Worm (Caenorhabditis elegans) whole organism, L3 larva: Measurements from ENCODE around the gene famp-1.

Source experiments
- R02D3.7 ChIP-seq: fragments of 150-350 bp; optimal IDR thresholded peaks from 2 replicates; lab custom pipeline; 2014; ENCODE audit warnings: missing biosample characterization, missing genetic modification characterization
- ZK546.5 ChIP-seq: sonication (generic microtip); optimal IDR thresholded peaks from 2 replicates; lab custom pipeline; 2017; ENCODE audit warnings: missing biosample characterization, missing genetic modification characterization
- aly-2 ChIP-seq: fragments of 150-350 bp; optimal IDR thresholded peaks from 2 replicates; lab custom pipeline; 2014; ENCODE audit warnings: missing biosample characterization, missing genetic modification characterization
- ama-1 ChIP-seq: fragments of 150-350 bp; optimal IDR thresholded peaks from 2 replicates; lab custom pipeline; 2018
- ceh-16 ChIP-seq: sonication (generic microtip); optimal IDR thresholded peaks from 2 replicates; lab custom pipeline; 2017; ENCODE audit warnings: missing biosample characterization, missing genetic modification characterization
- ceh-28 ChIP-seq: fragments of 150-350 bp; optimal IDR thresholded peaks from 2 replicates; lab custom pipeline; 2014; ENCODE audit warnings: missing biosample characterization, missing genetic modification reagents, missing genetic modification characterization
- ceh-82 ChIP-seq: fragments of 150-350 bp; optimal IDR thresholded peaks from 2 replicates; lab custom pipeline; 2014; ENCODE audit warnings: missing biosample characterization, missing genetic modification characterization
- ceh-9 ChIP-seq: sonication (generic microtip); optimal IDR thresholded peaks from 2 replicates; lab custom pipeline; 2018; ENCODE audit warnings: missing biosample characterization, missing genetic modification characterization
- daf-12 ChIP-seq: fragments of 150-350 bp; optimal IDR thresholded peaks from 2 replicates; lab custom pipeline; 2014; ENCODE audit warnings: missing biosample characterization, missing genetic modification reagents, missing genetic modification characterization
- egl-5 ChIP-seq: fragments of 150-350 bp; optimal IDR thresholded peaks from 2 replicates; lab custom pipeline; 2017; ENCODE audit warnings: missing biosample characterization, missing genetic modification reagents, missing genetic modification characterization, inconsistent platforms
- elt-1 ChIP-seq: fragments of 150-350 bp; optimal IDR thresholded peaks from 2 replicates; lab custom pipeline; 2014; ENCODE audit warnings: missing biosample characterization, missing genetic modification characterization
- elt-2 ChIP-seq: sonication (generic microtip); optimal IDR thresholded peaks from 2 replicates; lab custom pipeline; 2016; ENCODE audit warnings: missing genetic modification reagents, mild to moderate bottlenecking, missing genetic modification characterization, missing compliant biosample characterization
- elt-3 ChIP-seq, 3 experiments: fragments of 150-350 bp in 1 of 3; sonication (generic microtip) in 2 of 3; optimal IDR thresholded peaks; 2 replicates in 2 of 3; 4 replicates in 1 of 3; lab custom pipeline; 2014 to 2017; ENCODE audit warnings: missing biosample characterization in 3 of 3, missing genetic modification characterization in 3 of 3
- eor-1 ChIP-seq, 2 experiments: fragments of 150-350 bp; optimal IDR thresholded peaks; 2 replicates each; lab custom pipeline; 2014 to 2018; ENCODE audit warnings: missing biosample characterization in 2 of 2, missing genetic modification characterization in 2 of 2
- fkh-10 ChIP-seq: sonication (generic microtip); optimal IDR thresholded peaks from 2 replicates; lab custom pipeline; 2017; ENCODE audit warnings: missing biosample characterization, missing genetic modification reagents, missing genetic modification characterization
- fkh-2 ChIP-seq: fragments of 150-350 bp; optimal IDR thresholded peaks from 2 replicates; lab custom pipeline; 2014; ENCODE audit warnings: missing biosample characterization, missing genetic modification reagents, missing genetic modification characterization
- fos-1 ChIP-seq: fragments of 150-350 bp; optimal IDR thresholded peaks from 2 replicates; lab custom pipeline; 2014; ENCODE audit warnings: missing biosample characterization, missing genetic modification characterization
- hmg-11 ChIP-seq: sonication (generic microtip); optimal IDR thresholded peaks from 2 replicates; lab custom pipeline; 2016; ENCODE audit warnings: missing genetic modification characterization, missing compliant biosample characterization
- jun-1 ChIP-seq: fragments of 150-350 bp; optimal IDR thresholded peaks from 2 replicates; lab custom pipeline; 2014; ENCODE audit warnings: missing biosample characterization, missing genetic modification reagents, missing genetic modification characterization
- lin-15B ChIP-seq: fragments of 150-350 bp; optimal IDR thresholded peaks from 2 replicates; lab custom pipeline; 2014; ENCODE audit warnings: missing biosample characterization, missing genetic modification characterization
- lin-39 ChIP-seq: fragments of 150-350 bp; optimal IDR thresholded peaks from 2 replicates; lab custom pipeline; 2018; ENCODE audit warnings: missing biosample characterization, missing genetic modification reagents, missing genetic modification characterization
- lsy-12 ChIP-seq: sonication (generic microtip); optimal IDR thresholded peaks from 2 replicates; lab custom pipeline; 2016; ENCODE audit warnings: mild to moderate bottlenecking, missing genetic modification characterization, missing compliant biosample characterization
- mdl-1 ChIP-seq: fragments of 150-350 bp; optimal IDR thresholded peaks from 2 replicates; lab custom pipeline; 2014; ENCODE audit warnings: missing biosample characterization, missing genetic modification characterization
- nfya-1 ChIP-seq: sonication (generic microtip); optimal IDR thresholded peaks from 2 replicates; lab custom pipeline; 2017; ENCODE audit warnings: missing genetic modification characterization, mild to moderate bottlenecking, missing compliant biosample characterization, antibody characterized with exemption, moderate library complexity; ENCODE audit not compliant: insufficient read depth
- nhr-11 ChIP-seq: fragments of 150-350 bp; optimal IDR thresholded peaks from 2 replicates; lab custom pipeline; 2014; ENCODE audit warnings: missing biosample characterization, missing genetic modification characterization
- nhr-12 ChIP-seq: fragments of 150-350 bp; optimal IDR thresholded peaks from 2 replicates; lab custom pipeline; 2014; ENCODE audit warnings: missing biosample characterization, missing genetic modification characterization
- nhr-23 ChIP-seq: fragments of 150-350 bp; optimal IDR thresholded peaks from 2 replicates; lab custom pipeline; 2014; ENCODE audit warnings: missing biosample characterization, missing genetic modification reagents, missing genetic modification characterization
- nhr-25 ChIP-seq: sonication (generic microtip); optimal IDR thresholded peaks from 2 replicates; lab custom pipeline; 2017; ENCODE audit warnings: missing biosample characterization, missing genetic modification characterization
- nhr-28 ChIP-seq: fragments of 150-350 bp; optimal IDR thresholded peaks from 2 replicates; lab custom pipeline; 2014; ENCODE audit warnings: missing biosample characterization, missing genetic modification characterization
- nhr-43 ChIP-seq: sonication (generic microtip); optimal IDR thresholded peaks from 2 replicates; lab custom pipeline; 2016; ENCODE audit warnings: mild to moderate bottlenecking, missing genetic modification characterization, missing compliant biosample characterization; ENCODE audit not compliant: poor library complexity, severe bottlenecking
- nhr-67 ChIP-seq: fragments of 150-350 bp; optimal IDR thresholded peaks from 2 replicates; lab custom pipeline; 2014; ENCODE audit warnings: missing biosample characterization, missing genetic modification characterization
- nhr-76 ChIP-seq: fragments of 150-350 bp; sonication (generic microtip); optimal IDR thresholded peaks from 5 replicates; lab custom pipeline; 2014; ENCODE audit warnings: missing biosample characterization, missing genetic modification characterization
- nhr-77 ChIP-seq: fragments of 150-350 bp; optimal IDR thresholded peaks from 2 replicates; lab custom pipeline; 2014; ENCODE audit warnings: missing biosample characterization, missing genetic modification characterization
- pha-4 ChIP-seq: fragments of 150-350 bp; optimal IDR thresholded peaks from 2 replicates; lab custom pipeline; 2014; ENCODE audit warnings: missing biosample characterization, missing genetic modification reagents, missing genetic modification characterization
- pqm-1 ChIP-seq: fragments of 150-350 bp; optimal IDR thresholded peaks from 2 replicates; lab custom pipeline; 2017; ENCODE audit warnings: missing biosample characterization, missing genetic modification characterization, inconsistent platforms
- sea-2 ChIP-seq: fragments of 150-350 bp; sonication (generic microtip); optimal IDR thresholded peaks from 4 replicates; lab custom pipeline; 2014; ENCODE audit warnings: missing biosample characterization, missing genetic modification reagents, missing genetic modification characterization
- skn-1 ChIP-seq: fragments of 150-350 bp; optimal IDR thresholded peaks from 2 replicates; lab custom pipeline; 2014; ENCODE audit warnings: missing biosample characterization, missing genetic modification characterization
- snpc-4 ChIP-seq: fragments of 150-350 bp; optimal IDR thresholded peaks from 2 replicates; lab custom pipeline; 2014; ENCODE audit warnings: missing biosample characterization, missing genetic modification characterization
- tbx-2 ChIP-seq: sonication (generic microtip); optimal IDR thresholded peaks from 2 replicates; lab custom pipeline; 2016; ENCODE audit warnings: mild to moderate bottlenecking, missing genetic modification characterization, missing compliant biosample characterization
- unc-39 ChIP-seq: sonication (generic microtip); optimal IDR thresholded peaks from 4 replicates; lab custom pipeline; 2017; ENCODE audit warnings: missing biosample characterization, missing genetic modification characterization
- unc-62 ChIP-seq: fragments of 150-350 bp; sonication (generic microtip); optimal IDR thresholded peaks from 4 replicates; lab custom pipeline; 2014; ENCODE audit warnings: missing biosample characterization, missing genetic modification reagents, missing genetic modification characterization
- zag-1 ChIP-seq: fragments of 150-350 bp; optimal IDR thresholded peaks from 2 replicates; lab custom pipeline; 2014; ENCODE audit warnings: missing biosample characterization, missing genetic modification characterization
- ztf-11 ChIP-seq: fragments of 150-350 bp; optimal IDR thresholded peaks from 2 replicates; lab custom pipeline; 2014; ENCODE audit warnings: missing biosample characterization, missing genetic modification characterization
- ztf-4 ChIP-seq: fragments of 150-350 bp; optimal IDR thresholded peaks from 2 replicates; lab custom pipeline; 2014; ENCODE audit warnings: missing biosample characterization, missing genetic modification characterization

The famp-1 gene

ce11 chrIV:2221350-2221749 is 42.1 kb downstream of the famp-1 start:
- peak; percentile 67 for TF ChIP-seq pha-4
- TF ChIP-seq sea-2 (GFP tag; lab: Kevin White, UChicago): no peak

- TF ChIP-seq nhr-12 (tag; lab: Kevin White, UChicago) (no peak), zag-1 (tag; lab: Kevin White, UChicago) (no peak), pha-4 (no peak), fkh-10 (no peak), lin-15B (tag; lab: Kevin White, UChicago) (no peak), tbx-2 (tag; lab: Kevin White, UChicago) (no peak)
Observed at ce11 chrIV:2220896-2221295, 42.6 kb downstream of the famp-1 start.

ce11 chrIV:2220147-2220546 is 43.3 kb downstream of the famp-1 start:
- TF ChIP-seq unc-62 (GFP tag; lab: Kevin White, UChicago) (no peak), skn-1 (tag; lab: Kevin White, UChicago) (peak; percentile 61), elt-2 (tag; lab: Kevin White, UChicago) (peak; percentile 37), eor-1 (tag; optimal IDR thresholded peaks at IDR 0.05; lab: Kevin White, UChicago) (no peak), nfya-1 (peak; percentile 5), nhr-67 (tag; lab: Kevin White, UChicago) (no peak), nhr-25 (tag; lab: Kevin White, UChicago) (peak; percentile 21), ztf-4 (tag; lab: Kevin White, UChicago) (no peak), ceh-82 (no peak), lin-39 (tag; lab: Kevin White, UChicago) (no peak), tbx-2 (tag; lab: Kevin White, UChicago) (no peak), fkh-10 (no peak), fkh-2 (tag; lab: Kevin White, UChicago) (no peak), zag-1 (tag; lab: Kevin White, UChicago) (no peak), lsy-12 (no peak), sea-2 (GFP tag; lab: Kevin White, UChicago) (no peak), lin-15B (tag; lab: Kevin White, UChicago) (no peak), pha-4 (peak; percentile 82), ZK546.5 (tag; lab: Kevin White, UChicago) (no peak), unc-39 (tag; lab: Kevin White, UChicago) (no peak), daf-12 (tag; lab: Kevin White, UChicago) (no peak), egl-5 (peak; percentile 49), nhr-28 (tag; lab: Kevin White, UChicago) (no peak), nhr-76 (tag; lab: Kevin White, UChicago) (no peak), nhr-11 (tag; lab: Kevin White, UChicago) (no peak), snpc-4 (no peak), nhr-43 (no peak), jun-1 (tag; lab: Kevin White, UChicago) (peak; percentile 32), ceh-9 (tag; lab: Kevin White, UChicago) (no peak), ceh-28 (tag; lab: Kevin White, UChicago) (no peak), nhr-23 (tag; lab: Kevin White, UChicago) (peak; percentile 50), pqm-1 (tag; lab: Kevin White, UChicago) (peak; percentile 31), mdl-1 (tag; lab: Kevin White, UChicago) (no peak), R02D3.7 (tag; lab: Kevin White, UChicago) (no peak), nhr-77 (tag; lab: Kevin White, UChicago) (no peak)
- TF ChIP-seq, all 47 proteins: peak for 9

DNA sequence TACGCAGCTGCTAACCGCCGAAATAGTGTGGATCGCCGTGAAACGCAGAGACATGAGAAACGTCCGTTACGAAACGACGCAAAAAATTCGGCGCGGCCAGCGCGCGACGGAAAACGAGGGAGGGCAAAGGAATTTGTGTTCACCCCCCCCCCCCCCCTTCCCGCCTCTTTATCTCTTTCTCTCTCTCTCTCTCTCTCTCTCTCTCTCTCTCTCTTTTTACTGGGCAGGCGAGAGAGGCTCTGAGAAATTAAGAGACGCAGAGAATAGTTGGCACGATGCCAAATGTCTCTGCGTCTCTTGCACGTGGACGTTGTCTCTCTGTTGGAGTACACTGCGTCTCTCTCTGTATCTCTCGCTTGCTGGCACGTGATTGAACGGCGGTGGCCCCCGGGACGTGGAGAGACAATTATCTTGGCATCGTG is 44.1 kb downstream of the famp-1 start:
- TF ChIP-seq pqm-1 (tag; lab: Kevin White, UChicago) (peak; percentile 44), nhr-77 (tag; lab: Kevin White, UChicago) (peak; percentile 89), snpc-4 (peak; percentile 6), elt-2 (tag; lab: Kevin White, UChicago) (peak; percentile 86), fos-1 (tag; lab: Kevin White, UChicago) (no peak), ztf-4 (tag; lab: Kevin White, UChicago) (peak; percentile 23), hmg-11 (tag; lab: Kevin White, UChicago) (peak; percentile 81), nhr-23 (tag; lab: Kevin White, UChicago) (peak; percentile 98), sea-2 (GFP tag; lab: Kevin White, UChicago) (peak; percentile 62), ztf-11 (tag; lab: Kevin White, UChicago) (no peak), elt-1 (tag; lab: Kevin White, UChicago) (peak; percentile 63), zag-1 (tag; lab: Kevin White, UChicago) (peak; percentile 74), mdl-1 (tag; lab: Kevin White, UChicago) (peak; percentile 98), nhr-11 (tag; lab: Kevin White, UChicago) (peak; percentile 87), nhr-28 (tag; lab: Kevin White, UChicago) (no peak), skn-1 (tag; lab: Kevin White, UChicago) (peak; percentile 37), nhr-25 (tag; lab: Kevin White, UChicago) (peak; percentile 98), lsy-12 (peak; percentile 97), nhr-76 (tag; lab: Kevin White, UChicago) (no peak), daf-12 (tag; lab: Kevin White, UChicago) (peak; percentile 31), ama-1 (lab: Kevin White, UChicago) (peak; percentile 71), fkh-2 (tag; lab: Kevin White, UChicago) (no peak), nhr-67 (tag; lab: Kevin White, UChicago) (no peak), nhr-12 (tag; lab: Kevin White, UChicago) (no peak), tbx-2 (tag; lab: Kevin White, UChicago) (peak; percentile 96), elt-3 (tag; optimal IDR thresholded peaks at IDR 0.05; lab: Kevin White, UChicago) (peak in 1 of 3 experiments; percentile 70), unc-62 (GFP tag; lab: Kevin White, UChicago) (peak; percentile 71), nfya-1 (peak; percentile 96), jun-1 (tag; lab: Kevin White, UChicago) (peak; percentile 95), ceh-16 (tag; lab: Kevin White, UChicago) (no peak), aly-2 (tag; lab: Kevin White, UChicago) (no peak), lin-15B (tag; lab: Kevin White, UChicago) (peak; percentile 79)
